Fruit fly (Drosophila melanogaster) whole organism: ENCODE results near the gene frac.

ENCODE experiments used
- CG8478 ChIP-seq: fragments of >200 bp; optimal IDR thresholded peaks from 2 replicates; lab custom pipeline; 2018; ENCODE audit warnings: inconsistent platforms
- Dll ChIP-seq: fragments of >200 bp; optimal IDR thresholded peaks from 2 replicates; lab custom pipeline; 2017
- pan ChIP-seq: fragments of >200 bp; optimal IDR thresholded peaks from 2 replicates; lab custom pipeline; 2017
- psq ChIP-seq: fragments of >200 bp; optimal IDR thresholded peaks from 2 replicates; lab custom pipeline; 2017
- usp ChIP-seq: fragments of >200 bp; optimal IDR thresholded peaks from 2 replicates; lab custom pipeline; 2017; ENCODE audit warnings: missing biosample characterization, missing genetic modification characterization, mixed read lengths

dm6 chr3L:7550225-7550624, 12.2 kb upstream of the frac start:
- TF ChIP-seq pan (lab: Kevin White, UChicago) = no peak
- no peak for TF ChIP-seq usp
- no peak for TF ChIP-seq Dll
- no peak for TF ChIP-seq psq (lab: Kevin White, UChicago)
- no peak for TF ChIP-seq CG8478 (lab: Kevin White, UChicago)
